Worm (Caenorhabditis elegans) whole organism, midembryonic: ENCODE measurements around the gene rga-4.
A peak's percentile ranks its signal among the peaks of the same experiment; 100 is the strongest.

Experiments
- T22C8.4 ChIP-seq: fragments of 200-800 bp; sonication (Bioruptor generic); IDR thresholded peaks from 2 replicates; pipeline ENCODE4 v1.3.6; 2022; ENCODE audit warnings: missing genetic modification characterization, missing compliant biosample characterization
- cog-1 ChIP-seq: sonication (generic microtip); optimal IDR thresholded peaks from 2 replicates; lab custom pipeline; 2016; ENCODE audit warnings: missing genetic modification characterization, missing compliant biosample characterization
- flt-1 ChIP-seq: fragments of 200-800 bp; sonication (Bioruptor generic); IDR thresholded peaks from 2 replicates; pipeline ENCODE4 v1.3.6; 2022; ENCODE audit warnings: missing genetic modification characterization, missing compliant biosample characterization
- klf-2 ChIP-seq: fragments of 200-800 bp; sonication (Bioruptor generic); conservative IDR thresholded peaks from 2 replicates; pipeline ENCODE4 v1.3.6; 2022; ENCODE audit warnings: missing genetic modification reagents, missing genetic modification characterization, missing compliant biosample characterization
- med-1 ChIP-seq: sonication (generic microtip); optimal IDR thresholded peaks from 2 replicates; lab custom pipeline; 2017; ENCODE audit warnings: missing genetic modification characterization, mild to moderate bottlenecking, missing compliant biosample characterization, antibody characterized with exemption, missing genetic modification reagents; ENCODE audit not compliant: insufficient read depth
- ref-1 ChIP-seq: fragments of 200-800 bp; sonication (Bioruptor generic); conservative IDR thresholded peaks from 2 replicates; pipeline ENCODE4 v1.3.6; 2022; ENCODE audit warnings: missing genetic modification reagents, missing genetic modification characterization, missing compliant biosample characterization
- tab-1 ChIP-seq: fragments of 200-800 bp; sonication (Bioruptor generic); IDR thresholded peaks from 2 replicates; pipeline ENCODE4 v1.3.6; 2022; ENCODE audit warnings: missing genetic modification characterization, missing compliant biosample characterization
- ztf-23 ChIP-seq: fragments of 200-800 bp; sonication (Bioruptor generic); IDR thresholded peaks from 2 replicates; pipeline ENCODE4 v1.3.6; 2022; ENCODE audit warnings: missing genetic modification reagents, missing genetic modification characterization, missing compliant biosample characterization
- ztf-29 ChIP-seq: fragments of 200-800 bp; sonication (Bioruptor generic); IDR thresholded peaks from 2 replicates; pipeline ENCODE4 v1.3.6; 2022; ENCODE audit warnings: missing genetic modification reagents, missing genetic modification characterization, missing compliant biosample characterization

The rga-4 gene

DNA sequence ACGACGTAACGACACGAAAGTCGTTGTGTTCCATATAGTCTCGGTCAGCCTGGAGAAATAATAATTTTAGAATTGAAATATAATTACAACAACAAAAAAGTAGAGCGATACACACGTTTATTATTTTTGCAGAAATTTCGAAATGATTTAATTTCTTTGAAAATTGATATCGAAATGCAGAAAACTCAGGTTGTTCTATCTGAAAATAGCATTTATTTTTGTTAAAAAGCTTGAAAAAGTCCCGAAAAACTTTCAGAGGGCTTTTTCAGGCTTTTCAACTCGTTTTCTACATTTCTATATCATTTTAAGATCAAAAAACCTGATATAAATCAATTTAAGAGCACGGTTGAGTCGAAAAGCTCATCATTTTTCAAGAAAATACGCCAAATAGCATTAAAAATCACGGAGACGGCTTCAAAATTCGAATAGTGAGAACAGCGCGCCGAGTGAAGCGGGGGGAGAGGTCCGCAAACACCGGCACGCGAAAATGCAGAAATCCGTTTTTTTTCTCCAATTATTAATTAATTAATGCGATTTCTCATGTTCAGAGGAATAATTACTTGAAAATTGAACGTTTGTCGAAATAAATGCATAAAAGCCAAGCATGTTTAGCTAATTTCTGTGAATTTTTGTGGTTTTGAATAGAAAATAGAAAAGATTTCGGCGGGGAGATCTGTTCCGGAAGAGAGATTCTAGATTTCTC, at the start of gene rga-4:
rga-4 (minus strand) TSS at position 51 of the 703 bp plus-strand sequence.
- TF ChIP-seq klf-2 (GFP tag; lab: Robert Waterston, UW) (no peak), flt-1 (GFP tag; lab: Robert Waterston, UW) (no peak)

DNA sequence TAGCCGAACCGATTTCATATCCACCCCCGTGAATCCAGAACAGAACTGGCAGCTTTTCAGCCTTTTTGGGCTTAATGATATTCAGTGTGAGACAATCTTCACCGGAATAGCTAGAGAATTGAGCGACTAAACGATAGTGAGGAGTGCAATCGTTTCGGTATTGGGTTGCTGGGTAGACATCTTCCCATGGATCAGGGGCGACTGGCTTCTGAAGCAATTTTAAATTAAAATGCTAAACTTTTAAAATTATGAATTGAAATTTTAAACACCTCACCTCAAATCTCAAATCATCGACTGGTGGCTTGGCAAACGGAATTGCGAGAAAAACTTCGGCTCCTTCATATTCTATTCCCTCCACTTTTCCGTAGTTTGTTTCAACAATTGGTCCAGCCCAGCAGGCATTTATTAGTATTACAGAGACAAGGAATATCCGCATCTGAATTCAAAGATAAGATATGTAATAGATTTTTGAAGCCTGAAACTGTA, 48.7 kb upstream of the rga-4 start, which contains the start of gene ges-1:
ges-1 (minus strand) TSS at position 436 of the 486 bp plus-strand sequence.
- no peak for TF ChIP-seq ref-1
- TF ChIP-seq T22C8.4 (GFP tag; lab: Robert Waterston, UW): no peak
- no peak for TF ChIP-seq med-1
- TF ChIP-seq tab-1 (GFP tag; lab: Robert Waterston, UW): no peak
- no peak for TF ChIP-seq klf-2 (GFP tag; lab: Robert Waterston, UW)

- no peak for TF ChIP-seq klf-2 (GFP tag; lab: Robert Waterston, UW)
- TF ChIP-seq ref-1: no peak
- no peak for TF ChIP-seq ztf-29
- TF ChIP-seq cog-1: no peak
- no peak for TF ChIP-seq ztf-23
- no peak for TF ChIP-seq tab-1 (GFP tag; lab: Robert Waterston, UW)
- TF ChIP-seq T22C8.4 (GFP tag; lab: Robert Waterston, UW): no peak
- TF ChIP-seq med-1: no peak
- TF ChIP-seq flt-1 (GFP tag; lab: Robert Waterston, UW): no peak
These were observed 42.5 kb upstream of the rga-4 start, which contains the start of gene R12A1.3 for ce11 chrV:1425595-1425994. Gene R12A1.3 (minus strand): TSS chrV:1425794.

DNA sequence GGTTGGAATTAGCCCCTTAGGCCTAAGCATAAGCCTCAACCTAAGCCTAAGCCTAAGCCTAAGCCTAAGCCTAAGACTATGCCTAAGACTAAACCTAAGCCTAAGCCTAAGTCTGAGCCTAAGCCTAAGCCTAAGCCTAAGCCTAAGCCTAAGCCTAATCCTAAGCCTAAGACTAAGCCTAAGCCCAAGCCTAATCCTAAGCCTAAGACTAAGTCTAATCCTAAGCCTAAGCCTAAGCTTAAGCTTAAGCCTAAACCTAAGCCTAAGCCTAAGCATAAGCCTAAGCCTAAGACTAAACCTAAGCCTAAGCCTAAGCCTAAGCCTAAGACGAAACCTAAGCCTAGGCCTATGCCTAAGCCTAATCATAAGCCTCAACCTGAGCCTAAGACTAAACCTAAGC, 40.3 kb upstream of the rga-4 start:
- TF ChIP-seq flt-1 (GFP tag; lab: Robert Waterston, UW) (no peak), klf-2 (GFP tag; lab: Robert Waterston, UW) (no peak), ref-1 (no peak), ztf-29 (peak; percentile 65; the same call in 1 of the 2 replicates)

DNA sequence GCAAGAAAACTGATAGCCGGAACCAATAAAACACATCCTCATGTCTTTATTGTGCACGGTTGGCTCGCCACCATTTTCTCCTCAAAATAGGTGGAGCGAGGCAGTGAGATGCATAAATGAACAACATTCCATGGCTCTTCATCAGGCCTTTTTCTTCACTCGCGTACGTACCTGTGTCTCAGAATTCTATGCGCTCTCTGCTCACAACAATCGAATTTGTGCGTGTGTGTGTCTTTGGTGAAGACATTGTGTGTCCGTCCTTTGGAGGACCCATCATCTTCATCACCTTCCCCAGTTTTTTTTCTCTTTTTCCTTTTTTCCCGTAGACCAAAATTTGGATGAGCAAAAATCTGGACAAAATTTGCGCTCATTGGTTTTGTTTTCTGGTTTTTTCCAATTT, 39.2 kb upstream of the rga-4 start:
- no peak for TF ChIP-seq ztf-29
- TF ChIP-seq cog-1: no peak
- TF ChIP-seq klf-2 (GFP tag; lab: Robert Waterston, UW): no peak
- TF ChIP-seq flt-1 (GFP tag; lab: Robert Waterston, UW): no peak
- no peak for TF ChIP-seq ref-1
- no peak for TF ChIP-seq med-1
- no peak for TF ChIP-seq T22C8.4 (GFP tag; lab: Robert Waterston, UW)
- no peak for TF ChIP-seq tab-1 (GFP tag; lab: Robert Waterston, UW)
- no peak for TF ChIP-seq ztf-23

DNA sequence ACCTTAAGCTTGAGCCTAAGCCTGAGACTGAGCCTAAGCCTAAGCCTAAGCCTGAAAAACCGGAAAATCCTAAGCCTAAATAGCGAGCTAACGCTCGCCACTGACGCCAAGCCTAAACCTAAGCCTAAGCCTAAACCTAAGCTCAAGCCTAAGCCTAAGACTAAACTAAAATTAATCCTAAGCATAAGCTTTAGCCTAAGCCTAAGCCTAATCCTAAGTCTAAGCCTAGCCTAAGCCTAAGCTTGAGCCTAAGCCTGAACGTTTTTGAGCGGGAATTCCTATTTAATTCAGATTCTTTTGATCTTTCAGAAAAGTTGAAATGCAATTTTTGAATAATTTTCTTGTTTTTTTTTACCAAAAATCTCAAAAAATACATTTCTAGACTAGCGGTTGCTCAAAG, 33.1 kb upstream of the rga-4 start:
- TF ChIP-seq klf-2 (GFP tag; lab: Robert Waterston, UW) (no peak), flt-1 (GFP tag; lab: Robert Waterston, UW) (no peak), tab-1 (GFP tag; lab: Robert Waterston, UW) (no peak), cog-1 (no peak), ztf-29 (no peak; the same call in 1 of the 2 replicates), T22C8.4 (GFP tag; lab: Robert Waterston, UW) (no peak), med-1 (no peak), ref-1 (no peak), ztf-23 (no peak)

- no peak for TF ChIP-seq ztf-29
- TF ChIP-seq ztf-23: no peak
- no peak for TF ChIP-seq med-1
- no peak for TF ChIP-seq cog-1
- no peak for TF ChIP-seq tab-1 (GFP tag; lab: Robert Waterston, UW)
- TF ChIP-seq flt-1 (GFP tag; lab: Robert Waterston, UW): no peak
- no peak for TF ChIP-seq ref-1
- no peak for TF ChIP-seq T22C8.4 (GFP tag; lab: Robert Waterston, UW)
- no peak for TF ChIP-seq klf-2 (GFP tag; lab: Robert Waterston, UW)
These were observed 31.8 kb upstream of the rga-4 start for ce11 chrV:1414615-1415433.

- TF ChIP-seq ref-1 (no peak), klf-2 (GFP tag; lab: Robert Waterston, UW) (no peak), tab-1 (GFP tag; lab: Robert Waterston, UW) (no peak), ztf-29 (no peak), T22C8.4 (GFP tag; lab: Robert Waterston, UW) (no peak), cog-1 (no peak), flt-1 (GFP tag; lab: Robert Waterston, UW) (no peak), med-1 (no peak), ztf-23 (no peak)
These were observed 28.4 kb upstream of the rga-4 start, which contains the start of gene snt-5 for ce11 chrV:1411459-1411858. Gene snt-5 (minus strand): TSS chrV:1411559.

- TF ChIP-seq ztf-23: no peak
- TF ChIP-seq flt-1 (GFP tag; lab: Robert Waterston, UW): no peak
- TF ChIP-seq T22C8.4 (GFP tag; lab: Robert Waterston, UW): no peak
- no peak for TF ChIP-seq klf-2 (GFP tag; lab: Robert Waterston, UW)
- TF ChIP-seq med-1: no peak
- no peak for TF ChIP-seq cog-1
- TF ChIP-seq ztf-29: no peak
- no peak for TF ChIP-seq ref-1
These were observed 27.7 kb upstream of the rga-4 start for ce11 chrV:1410727-1411126.

DNA sequence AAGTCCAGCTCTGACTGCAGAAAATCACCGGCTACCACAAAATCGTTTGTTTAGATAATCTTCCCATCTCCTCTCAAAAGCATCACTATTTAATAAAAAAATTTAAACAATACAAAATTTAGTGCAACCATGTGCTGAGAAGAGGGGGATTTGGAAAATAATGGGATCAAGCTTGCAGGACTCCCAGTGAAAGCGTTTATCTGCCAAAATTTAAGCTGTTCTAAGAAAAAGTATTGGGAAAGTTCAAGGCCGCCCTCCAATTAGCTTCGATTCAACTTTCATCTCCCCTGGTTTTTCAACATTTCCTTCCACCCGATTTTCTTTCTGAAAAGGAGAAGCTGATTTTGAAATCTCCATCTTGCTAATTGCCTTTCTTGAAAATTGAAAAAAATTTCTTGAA, 25.1 kb upstream of the rga-4 start:
- no peak for TF ChIP-seq ztf-29
- TF ChIP-seq ztf-23: no peak
- no peak for TF ChIP-seq klf-2 (GFP tag; lab: Robert Waterston, UW)
- TF ChIP-seq tab-1 (GFP tag; lab: Robert Waterston, UW): no peak
- no peak for TF ChIP-seq med-1
- no peak for TF ChIP-seq cog-1
- TF ChIP-seq flt-1 (GFP tag; lab: Robert Waterston, UW): no peak
- no peak for TF ChIP-seq T22C8.4 (GFP tag; lab: Robert Waterston, UW)
- TF ChIP-seq ref-1: no peak
